Worm (Caenorhabditis elegans) whole organism, L1 larva: ENCODE results near the gene F18E3.12.

Source experiments
- C34B4.2 ChIP-seq: sonication (generic microtip); optimal IDR thresholded peaks from 2 replicates; lab custom pipeline; 2017; ENCODE audit warnings: mild to moderate bottlenecking, missing genetic modification characterization, missing compliant biosample characterization
- aha-1 ChIP-seq: fragments of 150-350 bp; optimal IDR thresholded peaks from 2 replicates; lab custom pipeline; 2014; ENCODE audit warnings: missing biosample characterization, missing genetic modification characterization
- aly-2 ChIP-seq: fragments of 150-350 bp; optimal IDR thresholded peaks from 2 replicates; lab custom pipeline; 2014; ENCODE audit warnings: missing biosample characterization, missing genetic modification characterization
- ama-1 ChIP-seq: fragments of 150-350 bp; optimal IDR thresholded peaks from 2 replicates; lab custom pipeline; 2014
- ceh-63 ChIP-seq: fragments of 200-800 bp; sonication (Bioruptor generic); optimal IDR thresholded peaks from 2 replicates; lab custom pipeline; 2018; ENCODE audit warnings: mild to moderate bottlenecking, missing genetic modification characterization, missing compliant biosample characterization
- ceh-8 ChIP-seq: fragments of 200-800 bp; sonication (Bioruptor generic); optimal IDR thresholded peaks from 2 replicates; lab custom pipeline; 2018; ENCODE audit warnings: mild to moderate bottlenecking, missing genetic modification characterization, moderate library complexity, missing compliant biosample characterization
- ceh-88 ChIP-seq: fragments of 200-800 bp; sonication (Bioruptor generic); IDR thresholded peaks from 2 replicates; pipeline ENCODE4 v1.3.6; 2022; ENCODE audit warnings: missing genetic modification characterization, missing compliant biosample characterization
- dpl-1 ChIP-seq, 3 experiments: fragments of 150-350 bp in 2 of 3; sonication (generic microtip) in 1 of 3; optimal IDR thresholded peaks; 2 replicates each; lab custom pipeline; 2014 to 2017; ENCODE audit warnings: missing biosample characterization in 3 of 3, missing genetic modification characterization in 3 of 3, missing genetic modification reagents in 3 of 3
- dsc-1 ChIP-seq: sonication (generic microtip); optimal IDR thresholded peaks from 2 replicates; lab custom pipeline; 2016; ENCODE audit warnings: mild to moderate bottlenecking, missing genetic modification characterization, missing compliant biosample characterization
- efl-1 ChIP-seq, 4 experiments: fragments of 150-350 bp; optimal IDR thresholded peaks in 3 of 4; peaks in 1 of 4; 1 replicate in 1 of 4; 2 replicates in 3 of 4; lab custom pipeline; 2014; ENCODE audit warnings: missing biosample characterization in 2 of 4, missing genetic modification characterization in 2 of 4, missing genetic modification reagents in 2 of 4
- egl-13 ChIP-seq: sonication (generic microtip); optimal IDR thresholded peaks from 2 replicates; lab custom pipeline; 2016; ENCODE audit warnings: missing genotype, missing genetic modification reagents, missing genetic modification characterization, missing compliant biosample characterization
- elt-2 ChIP-seq: sonication (generic microtip); optimal IDR thresholded peaks from 2 replicates; lab custom pipeline; 2016; ENCODE audit warnings: missing genetic modification characterization, mild to moderate bottlenecking, inconsistent platforms, missing compliant biosample characterization, missing genetic modification reagents
- elt-3 ChIP-seq, 6 experiments: fragments of 150-350 bp in 1 of 6; sonication (generic microtip); optimal IDR thresholded peaks; 2 replicates each; lab custom pipeline; 2017 to 2018; ENCODE audit warnings: missing biosample characterization in 6 of 6, missing genetic modification characterization in 6 of 6, inconsistent platforms in 1 of 6
- ets-5 ChIP-seq: fragments of 200-800 bp; sonication (Bioruptor generic); IDR thresholded peaks from 2 replicates; pipeline ENCODE4 v1.3.6; 2022; ENCODE audit warnings: missing genetic modification characterization, missing compliant biosample characterization
- hlh-4 ChIP-seq: sonication (generic microtip); optimal IDR thresholded peaks from 2 replicates; lab custom pipeline; 2016; ENCODE audit warnings: mild to moderate bottlenecking, missing genetic modification characterization, missing compliant biosample characterization
- hpl-2 ChIP-seq: fragments of 150-350 bp; optimal IDR thresholded peaks from 2 replicates; lab custom pipeline; 2014; ENCODE audit warnings: missing biosample characterization, missing genetic modification reagents, missing genetic modification characterization
- irx-1 ChIP-seq: sonication (generic microtip); optimal IDR thresholded peaks from 2 replicates; lab custom pipeline; 2016; ENCODE audit warnings: missing genetic modification characterization, missing compliant biosample characterization
- isw-1 ChIP-seq: fragments of 200-800 bp; sonication (Bioruptor generic); IDR thresholded peaks from 2 replicates; pipeline ENCODE4 v1.3.6; 2022; ENCODE audit warnings: missing genetic modification characterization, missing compliant biosample characterization
- lin-15B ChIP-seq: fragments of 150-350 bp; sonication (generic microtip); optimal IDR thresholded peaks from 3 replicates; lab custom pipeline; 2014; ENCODE audit warnings: missing biosample characterization, missing genetic modification characterization
- lir-3 ChIP-seq: sonication (generic microtip); optimal IDR thresholded peaks from 2 replicates; lab custom pipeline; 2016; ENCODE audit warnings: mild to moderate bottlenecking, missing genetic modification characterization, moderate library complexity, missing compliant biosample characterization; ENCODE audit not compliant: poor library complexity
- nhr-11 ChIP-seq: fragments of 150-350 bp; optimal IDR thresholded peaks from 2 replicates; lab custom pipeline; 2014; ENCODE audit warnings: missing biosample characterization, missing genetic modification characterization
- nhr-12 ChIP-seq: sonication (generic microtip); optimal IDR thresholded peaks from 2 replicates; lab custom pipeline; 2017; ENCODE audit warnings: missing biosample characterization, missing genetic modification characterization
- nhr-237 ChIP-seq: fragments of 150-350 bp; optimal IDR thresholded peaks from 2 replicates; lab custom pipeline; 2014; ENCODE audit warnings: missing biosample characterization, missing genetic modification characterization
- nhr-28 ChIP-seq: fragments of 150-350 bp; optimal IDR thresholded peaks from 2 replicates; lab custom pipeline; 2014; ENCODE audit warnings: missing biosample characterization, missing genetic modification characterization
- pqm-1 ChIP-seq: sonication (generic microtip); optimal IDR thresholded peaks from 3 replicates; lab custom pipeline; 2017; ENCODE audit warnings: missing biosample characterization, missing genetic modification characterization
- snpc-4 ChIP-seq: fragments of 150-350 bp; optimal IDR thresholded peaks from 2 replicates; lab custom pipeline; 2014; ENCODE audit warnings: missing biosample characterization, missing genetic modification characterization
- sup-37 ChIP-seq: fragments of 200-800 bp; sonication (Bioruptor generic); optimal IDR thresholded peaks from 2 replicates; lab custom pipeline; 2018; ENCODE audit warnings: mild to moderate bottlenecking, missing genetic modification characterization, missing compliant biosample characterization
- unc-130 ChIP-seq: fragments of 150-350 bp; optimal IDR thresholded peaks from 2 replicates; lab custom pipeline; 2017; ENCODE audit warnings: missing biosample characterization, missing genetic modification characterization, inconsistent platforms
- unc-30 ChIP-seq: sonication (generic microtip); optimal IDR thresholded peaks from 2 replicates; lab custom pipeline; 2017; ENCODE audit warnings: missing biosample characterization, missing genetic modification characterization
- unc-98 ChIP-seq: fragments of 200-800 bp; sonication (Bioruptor generic); IDR thresholded peaks from 2 replicates; pipeline ENCODE4 v1.3.6; 2022; ENCODE audit warnings: missing genetic modification characterization, missing compliant biosample characterization
- vab-15 ChIP-seq: sonication (generic microtip); optimal IDR thresholded peaks from 2 replicates; lab custom pipeline; 2017; ENCODE audit warnings: missing genotype, mild to moderate bottlenecking, missing genetic modification characterization, missing compliant biosample characterization
- xbp-1 ChIP-seq: sonication (generic microtip); optimal IDR thresholded peaks from 2 replicates; lab custom pipeline; 2016; ENCODE audit warnings: missing genetic modification characterization, missing compliant biosample characterization
- ztf-11 ChIP-seq, 2 experiments: sonication (generic microtip); optimal IDR thresholded peaks; 2 replicates each; lab custom pipeline; 2016 to 2017; ENCODE audit warnings: missing genetic modification characterization in 2 of 2, missing biosample characterization in 1 of 2, missing compliant biosample characterization in 1 of 2
- ztf-4 ChIP-seq: fragments of 150-350 bp; optimal IDR thresholded peaks from 2 replicates; lab custom pipeline; 2014; ENCODE audit warnings: missing biosample characterization, missing genetic modification characterization

F18E3.12 gene

ce11 chrV:7400095-7400494, 14.7 kb upstream of the F18E3.12 start, which contains the start of gene cnc-9:
cnc-9 (minus strand) TSS chrV:7400195.
- TF ChIP-seq aly-2, result no peak
- no peak for TF ChIP-seq efl-1 (optimal IDR thresholded peaks at IDR 0.05; lab: Kevin White, UChicago)
- peak in 1 of 2 experiments; percentile 4 for TF ChIP-seq efl-1 (GFP tag; optimal IDR thresholded peaks at IDR 0.05 in 1 of 2; lab: Kevin White, UChicago)

ce11 chrV:7400588-7400987, 14.2 kb upstream of the F18E3.12 start, which contains the start of gene srx-60:
srx-60 (plus strand) TSS chrV:7400888.
- TF ChIP-seq hlh-4 (tag; lab: Kevin White, UChicago) (no peak), ceh-8 (GFP tag; lab: Kevin White, UChicago) (no peak), nhr-12 (tag; lab: Kevin White, UChicago) (no peak), unc-98 (GFP tag; lab: Robert Waterston, UW) (no peak), isw-1 (GFP tag; lab: Robert Waterston, UW) (no peak), dsc-1 (tag; lab: Kevin White, UChicago) (no peak), nhr-28 (tag; lab: Kevin White, UChicago) (no peak), unc-130 (tag; lab: Kevin White, UChicago) (no peak), lin-15B (tag; lab: Kevin White, UChicago) (no peak), nhr-11 (tag; lab: Kevin White, UChicago) (no peak), nhr-237 (tag; lab: Kevin White, UChicago) (no peak)

DNA sequence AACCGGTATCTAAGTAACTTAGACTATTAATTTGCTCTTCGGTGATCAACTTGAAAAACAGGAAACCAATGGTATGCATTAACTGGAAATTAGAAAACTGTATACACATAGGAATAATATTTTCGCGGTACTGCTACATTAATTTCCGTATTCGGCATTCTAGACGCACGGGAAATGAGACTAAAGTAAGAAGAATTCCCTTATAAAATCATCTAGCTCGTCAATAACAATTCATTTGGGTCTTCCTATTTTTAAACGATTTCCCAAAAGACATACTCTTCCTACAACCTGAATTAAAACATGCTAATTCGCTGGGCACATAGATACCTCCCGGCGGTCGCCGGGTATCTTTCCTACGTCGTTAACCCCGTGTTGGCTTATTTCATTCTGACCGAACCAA, 12.4 kb upstream of the F18E3.12 start, which contains the start of gene srj-13:
TSS of gene srj-13 (plus strand) at position 301 of the 400 bp plus-strand sequence.
- TF ChIP-seq elt-3 (tag; optimal IDR thresholded peaks at IDR 0.05; lab: Kevin White, UChicago) (no peak), elt-2 (tag; lab: Kevin White, UChicago) (no peak), hpl-2 (GFP tag; lab: Kevin White, UChicago) (no peak), ceh-88 (no peak), lin-15B (tag; lab: Kevin White, UChicago) (no peak), aha-1 (tag; lab: Kevin White, UChicago) (no peak), sup-37 (no peak), ama-1 (lab: Kevin White, UChicago) (no peak), dpl-1 (GFP tag; optimal IDR thresholded peaks at IDR 0.05; lab: Kevin White, UChicago) (no peak)

DNA sequence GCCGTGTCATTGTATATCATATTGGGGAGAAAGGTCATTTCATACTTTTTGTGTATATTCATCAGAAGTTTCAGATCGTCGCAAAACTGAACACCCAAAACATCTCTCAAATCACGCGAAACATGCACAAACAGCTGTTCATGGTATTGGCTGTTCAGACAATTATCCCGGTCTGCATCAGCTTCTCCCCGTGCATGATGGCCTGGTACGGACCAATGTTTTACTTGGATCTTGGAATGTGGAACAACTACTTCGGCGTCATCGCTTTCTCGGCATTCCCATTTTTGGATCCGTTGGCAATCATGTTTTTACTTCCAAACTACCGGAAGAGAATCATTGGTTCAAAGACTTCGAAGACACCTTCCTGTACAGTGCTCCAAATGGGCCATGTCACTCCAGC, 11.3 kb upstream of the F18E3.12 start:
- no peak for TF ChIP-seq ceh-63 (GFP tag; lab: Kevin White, UChicago)
- no peak for TF ChIP-seq ztf-11 (tag; optimal IDR thresholded peaks at IDR 0.05; lab: Kevin White, UChicago)
- TF ChIP-seq elt-3 (tag; optimal IDR thresholded peaks at IDR 0.05; lab: Kevin White, UChicago), result no peak
- no peak for TF ChIP-seq hpl-2 (GFP tag; lab: Kevin White, UChicago)
- no peak for TF ChIP-seq hlh-4 (tag; lab: Kevin White, UChicago)
- no peak for TF ChIP-seq ceh-88
- TF ChIP-seq snpc-4 (tag; lab: Kevin White, UChicago), result no peak
- no peak for TF ChIP-seq pqm-1 (tag; lab: Kevin White, UChicago)
- no peak for TF ChIP-seq isw-1 (GFP tag; lab: Robert Waterston, UW)
- TF ChIP-seq egl-13 (tag; lab: Kevin White, UChicago), result no peak
- no peak for TF ChIP-seq xbp-1 (tag; lab: Kevin White, UChicago)

- no peak for TF ChIP-seq nhr-28 (tag; lab: Kevin White, UChicago)
- TF ChIP-seq nhr-237 (tag; lab: Kevin White, UChicago), result no peak
- no peak for TF ChIP-seq ceh-8 (GFP tag; lab: Kevin White, UChicago)
- no peak for TF ChIP-seq elt-2 (tag; lab: Kevin White, UChicago)
- TF ChIP-seq, all 84 proteins: peak for 0
Measured at ce11 chrV:7408520-7408919, 6.3 kb upstream of the F18E3.12 start, which contains the start of gene srt-6. srt-6 (minus strand) TSS chrV:7408814.

DNA sequence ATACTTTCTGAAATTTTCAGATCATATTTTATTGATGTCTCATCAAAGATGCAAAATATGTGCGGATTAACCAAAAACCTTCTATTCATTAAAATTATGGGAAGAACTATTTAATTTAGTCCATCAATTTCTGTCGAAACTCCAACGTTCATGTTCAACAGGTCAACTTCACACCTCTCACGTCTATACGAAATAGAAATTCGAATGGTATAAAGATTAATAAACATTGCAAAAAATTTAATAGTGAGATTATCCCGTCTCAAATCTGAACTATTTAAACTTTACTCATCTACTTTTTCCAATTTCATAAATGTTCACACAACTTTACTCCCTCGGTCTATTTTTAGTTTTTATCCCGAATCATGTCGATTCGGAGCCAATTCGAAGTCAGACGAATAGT, 5.2 kb upstream of the F18E3.12 start, which contains the start of gene R13D7.2:
TSS of gene R13D7.2 (plus strand) at position 301 of the 400 bp plus-strand sequence.
- TF ChIP-seq ceh-88 (no peak), unc-30 (tag; lab: Kevin White, UChicago) (no peak), lir-3 (tag; lab: Kevin White, UChicago) (no peak), sup-37 (no peak), dpl-1 (GFP tag; optimal IDR thresholded peaks at IDR 0.05; lab: Kevin White, UChicago) (no peak), isw-1 (GFP tag; lab: Robert Waterston, UW) (no peak), vab-15 (tag; lab: Kevin White, UChicago) (no peak), ets-5 (GFP tag; lab: Robert Waterston, UW) (no peak), aha-1 (tag; lab: Kevin White, UChicago) (no peak), C34B4.2 (tag; lab: Kevin White, UChicago) (no peak), ztf-4 (tag; lab: Kevin White, UChicago) (no peak), irx-1 (tag; lab: Kevin White, UChicago) (no peak)
